Worm (Caenorhabditis elegans) whole organism, young adult: Measurements from ENCODE around the gene cyp-13B2.

ENCODE experiments used
- B0019.2 ChIP-seq: fragments of 200-800 bp; sonication (Bioruptor generic); conservative IDR thresholded peaks from 2 replicates; pipeline ENCODE4 v1.3.6; 2022; ENCODE audit warnings: missing genetic modification reagents, missing genetic modification characterization, missing compliant biosample characterization
- C06A6.2 ChIP-seq: fragments of 200-800 bp; sonication (Bioruptor generic); conservative IDR thresholded peaks from 2 replicates; pipeline ENCODE4 v1.3.6; 2022; ENCODE audit warnings: missing genetic modification characterization, missing compliant biosample characterization
- C17E4.6 ChIP-seq: fragments of 200-800 bp; sonication (Bioruptor generic); IDR thresholded peaks from 2 replicates; pipeline ENCODE4 v1.3.6; 2022; ENCODE audit warnings: missing genetic modification reagents, missing genetic modification characterization, missing compliant biosample characterization
- D2030.7 ChIP-seq: fragments of 200-800 bp; sonication (Bioruptor generic); IDR thresholded peaks from 2 replicates; pipeline ENCODE4 v1.3.6; 2022; ENCODE audit warnings: missing genetic modification reagents, missing genetic modification characterization, missing compliant biosample characterization
- F23B12.7 ChIP-seq: sonication (generic microtip); optimal IDR thresholded peaks from 2 replicates; lab custom pipeline; 2017; ENCODE audit warnings: missing genetic modification characterization, mild to moderate bottlenecking, missing compliant biosample characterization, antibody characterized with exemption, moderate library complexity; ENCODE audit not compliant: insufficient read depth
- F49E8.2 ChIP-seq: sonication (generic microtip); optimal IDR thresholded peaks from 3 replicates; lab custom pipeline; 2017; ENCODE audit warnings: missing genetic modification characterization, mild to moderate bottlenecking, missing compliant biosample characterization, antibody characterized with exemption, moderate library complexity; ENCODE audit not compliant: insufficient read depth
- K12H6.12 ChIP-seq: fragments of 200-800 bp; sonication (Bioruptor generic); optimal IDR thresholded peaks from 2 replicates; lab custom pipeline; 2018; ENCODE audit warnings: mild to moderate bottlenecking, missing genetic modification characterization, missing compliant biosample characterization
- Y53G8AR.9 ChIP-seq: fragments of 200-800 bp; sonication (Bioruptor generic); conservative IDR thresholded peaks from 2 replicates; pipeline ENCODE4 v1.3.6; 2022; ENCODE audit warnings: missing genetic modification reagents, missing genetic modification characterization, missing compliant biosample characterization
- Y95B8A.8 ChIP-seq: fragments of 200-800 bp; sonication (Bioruptor generic); IDR thresholded peaks from 2 replicates; pipeline ENCODE4 v1.3.6; 2022; ENCODE audit warnings: missing genetic modification reagents, missing genetic modification characterization, missing compliant biosample characterization
- ZK185.1 ChIP-seq: sonication (generic microtip); optimal IDR thresholded peaks from 2 replicates; lab custom pipeline; 2016; ENCODE audit warnings: mild to moderate bottlenecking, missing genetic modification characterization, missing compliant biosample characterization; ENCODE audit not compliant: poor library complexity, severe bottlenecking
- akir-1 ChIP-seq: fragments of 200-800 bp; sonication (Bioruptor generic); optimal IDR thresholded peaks from 2 replicates; lab custom pipeline; 2018; ENCODE audit warnings: mild to moderate bottlenecking, missing genetic modification characterization, moderate library complexity, missing compliant biosample characterization
- atf-7 ChIP-seq: sonication (generic microtip); optimal IDR thresholded peaks from 2 replicates; lab custom pipeline; 2017; ENCODE audit warnings: mild to moderate bottlenecking, missing genetic modification characterization, missing compliant biosample characterization
- athp-1 ChIP-seq: sonication (generic microtip); optimal IDR thresholded peaks from 2 replicates; lab custom pipeline; 2017; ENCODE audit warnings: mild to moderate bottlenecking, missing genetic modification characterization, missing compliant biosample characterization
- attf-6 ChIP-seq: fragments of 200-800 bp; sonication (Bioruptor generic); IDR thresholded peaks from 2 replicates; pipeline ENCODE4 v1.3.6; 2022; ENCODE audit warnings: missing genetic modification reagents, missing genetic modification characterization, missing compliant biosample characterization
- bed-1 ChIP-seq: fragments of 200-800 bp; sonication (Bioruptor generic); IDR thresholded peaks from 2 replicates; pipeline ENCODE4 v1.3.6; 2022; ENCODE audit warnings: missing genetic modification reagents, missing genetic modification characterization, missing compliant biosample characterization
- bed-2 ChIP-seq: fragments of 200-800 bp; sonication (Bioruptor generic); IDR thresholded peaks from 2 replicates; pipeline ENCODE4 v1.3.6; 2022; ENCODE audit warnings: missing genetic modification reagents, missing genetic modification characterization, missing compliant biosample characterization
- ceh-100 ChIP-seq: fragments of 200-800 bp; sonication (Bioruptor generic); IDR thresholded peaks from 2 replicates; pipeline ENCODE4 v1.3.6; 2022; ENCODE audit warnings: missing genetic modification reagents, missing genetic modification characterization, missing compliant biosample characterization
- ceh-40 ChIP-seq: fragments of 200-800 bp; sonication (Bioruptor generic); IDR thresholded peaks from 2 replicates; pipeline ENCODE4 v1.3.6; 2022; ENCODE audit warnings: missing genetic modification characterization, missing compliant biosample characterization
- ceh-58 ChIP-seq: fragments of 200-800 bp; sonication (Bioruptor generic); IDR thresholded peaks from 2 replicates; pipeline ENCODE4 v1.3.6; 2022; ENCODE audit warnings: missing genetic modification characterization, missing compliant biosample characterization
- dox-1 ChIP-seq: fragments of 200-800 bp; sonication (Bioruptor generic); IDR thresholded peaks from 2 replicates; pipeline ENCODE4 v1.3.6; 2022; ENCODE audit warnings: missing genetic modification reagents, missing genetic modification characterization, missing compliant biosample characterization
- dpl-1 ChIP-seq: fragments of 150-350 bp; optimal IDR thresholded peaks from 2 replicates; lab custom pipeline; 2014; ENCODE audit warnings: missing biosample characterization, missing genetic modification reagents, missing genetic modification characterization
- egl-18 ChIP-seq: fragments of 200-800 bp; sonication (Bioruptor generic); IDR thresholded peaks from 2 replicates; pipeline ENCODE4 v1.3.6; 2022; ENCODE audit warnings: missing genetic modification reagents, missing genetic modification characterization, missing compliant biosample characterization
- egrh-3 ChIP-seq: fragments of 200-800 bp; sonication (Bioruptor generic); IDR thresholded peaks from 2 replicates; pipeline ENCODE4 v1.3.6; 2022; ENCODE audit warnings: missing genetic modification reagents, missing genetic modification characterization, missing compliant biosample characterization
- gei-17 ChIP-seq: fragments of 200-800 bp; sonication (Bioruptor generic); optimal IDR thresholded peaks from 2 replicates; lab custom pipeline; 2018; ENCODE audit warnings: mild to moderate bottlenecking, missing genetic modification characterization, missing compliant biosample characterization
- hlh-12 ChIP-seq: sonication (generic microtip); optimal IDR thresholded peaks from 2 replicates; lab custom pipeline; 2016; ENCODE audit warnings: missing genetic modification characterization, missing compliant biosample characterization
- lin-40 ChIP-seq: sonication (generic microtip); optimal IDR thresholded peaks from 2 replicates; lab custom pipeline; 2016; ENCODE audit warnings: missing genetic modification characterization, mild to moderate bottlenecking, missing compliant biosample characterization, missing genotype, missing genetic modification reagents
- lir-1 ChIP-seq: fragments of 200-800 bp; sonication (Bioruptor generic); conservative IDR thresholded peaks from 2 replicates; pipeline ENCODE4 v1.3.6; 2022; ENCODE audit warnings: missing genetic modification reagents, missing genetic modification characterization, missing compliant biosample characterization
- lsy-27 ChIP-seq: sonication (generic microtip); optimal IDR thresholded peaks from 2 replicates; lab custom pipeline; 2017; ENCODE audit warnings: missing genetic modification characterization, mild to moderate bottlenecking, missing compliant biosample characterization, antibody characterized with exemption, missing genotype, borderline replicate concordance; ENCODE audit not compliant: insufficient read depth
- mel-28 ChIP-seq: sonication (generic microtip); optimal IDR thresholded peaks from 2 replicates; lab custom pipeline; 2016; ENCODE audit warnings: borderline replicate concordance, mild to moderate bottlenecking, missing genetic modification characterization, missing compliant biosample characterization
- mes-4 ChIP-seq: sonication (generic microtip); optimal IDR thresholded peaks from 2 replicates; lab custom pipeline; 2016; ENCODE audit warnings: missing genotype, missing genetic modification characterization, missing compliant biosample characterization
- nfya-2 ChIP-seq: fragments of 200-800 bp; sonication (Bioruptor generic); IDR thresholded peaks from 2 replicates; pipeline ENCODE4 v1.3.6; 2022; ENCODE audit warnings: missing genetic modification reagents, missing genetic modification characterization, missing compliant biosample characterization
- nhr-120 ChIP-seq: fragments of 200-800 bp; sonication (Bioruptor generic); IDR thresholded peaks from 2 replicates; pipeline ENCODE4 v1.3.6; 2022; ENCODE audit warnings: missing genetic modification characterization, missing compliant biosample characterization
- nhr-90 ChIP-seq: sonication (generic microtip); optimal IDR thresholded peaks from 2 replicates; lab custom pipeline; 2016; ENCODE audit warnings: missing genotype, mild to moderate bottlenecking, missing genetic modification characterization, missing compliant biosample characterization
- rpc-1 ChIP-seq, 2 experiments: fragments of 150-350 bp in 1 of 2; sonication (generic microtip) in 1 of 2; optimal IDR thresholded peaks; 2 replicates each; lab custom pipeline; 2014 to 2018; ENCODE audit warnings: missing biosample characterization in 1 of 2, missing genetic modification characterization in 1 of 2, missing genetic modification reagents in 1 of 2, missing genotype in 1 of 2
- sea-2 ChIP-seq: fragments of 200-800 bp; sonication (Bioruptor generic); IDR thresholded peaks from 2 replicates; pipeline ENCODE4 v1.3.6; 2022; ENCODE audit warnings: missing genetic modification characterization, missing compliant biosample characterization
- ztf-18 ChIP-seq: sonication (generic microtip); optimal IDR thresholded peaks from 2 replicates; lab custom pipeline; 2016; ENCODE audit warnings: missing genotype, mild to moderate bottlenecking, missing genetic modification characterization, missing compliant biosample characterization

Gene cyp-13B2

DNA sequence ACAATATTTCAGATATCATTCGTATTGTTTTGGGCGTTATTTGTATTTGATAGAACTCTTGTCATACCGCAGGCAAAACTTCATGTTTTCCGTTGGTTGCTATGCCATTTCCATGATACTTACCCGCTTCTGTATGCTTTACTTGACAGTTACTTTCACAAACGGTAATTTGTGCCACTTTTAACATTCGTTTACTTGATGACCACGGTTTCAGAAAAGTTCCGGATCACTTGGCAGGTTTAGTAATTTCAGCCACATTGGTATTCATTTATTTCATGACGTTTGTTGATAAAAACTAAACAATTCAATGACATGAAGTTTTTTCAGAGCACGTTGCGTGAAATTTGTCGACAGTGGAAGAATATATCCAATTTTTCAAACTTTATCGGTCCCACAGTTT, 45.9 kb upstream of the cyp-13B2 start (continued):
- TF ChIP-seq ceh-58 (GFP tag; lab: Robert Waterston, UW): no peak
- TF ChIP-seq atf-7: no peak

DNA sequence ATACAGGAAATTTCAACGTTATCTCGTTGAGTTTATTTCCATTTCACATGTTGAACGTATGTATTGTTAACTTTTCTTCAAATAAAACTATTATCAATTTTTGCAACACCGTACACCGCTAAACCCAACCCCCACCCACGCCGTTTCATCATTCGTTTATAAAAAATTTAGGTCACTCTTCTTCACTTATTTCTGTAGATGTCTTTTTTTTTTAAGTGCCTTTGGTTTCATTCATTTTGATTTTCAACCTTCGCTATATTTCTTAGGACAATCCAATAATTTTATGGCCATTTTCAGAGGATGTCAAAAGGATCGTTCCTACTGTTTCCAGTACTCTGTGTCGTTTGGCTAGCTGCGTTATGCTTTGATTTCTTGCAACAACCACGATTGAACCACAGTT, 45.2 kb upstream of the cyp-13B2 start, which contains the start of gene C37E2.3:
TSS of gene C37E2.3 (plus strand) at position 301 of the 400 bp plus-strand sequence.
- TF ChIP-seq hlh-12: no peak
- no peak for TF ChIP-seq ztf-18
- TF ChIP-seq bed-2 (GFP tag; lab: Robert Waterston, UW): no peak
- no peak for TF ChIP-seq lsy-27 (tag; lab: Kevin White, UChicago)
- TF ChIP-seq D2030.7 (GFP tag; lab: Robert Waterston, UW): no peak
- TF ChIP-seq F23B12.7: no peak
- no peak for TF ChIP-seq dpl-1 (GFP tag; lab: Kevin White, UChicago)
- TF ChIP-seq ceh-40 (GFP tag; lab: Robert Waterston, UW): no peak
- TF ChIP-seq mes-4 (tag; lab: Kevin White, UChicago): no peak
- no peak for TF ChIP-seq nhr-120 (GFP tag; lab: Robert Waterston, UW)
- TF ChIP-seq nhr-90 (tag; lab: Kevin White, UChicago): no peak
- no peak for TF ChIP-seq Y53G8AR.9 (GFP tag; lab: Robert Waterston, UW)
- TF ChIP-seq gei-17 (GFP tag; lab: Kevin White, UChicago): no peak
- TF ChIP-seq egrh-3 (GFP tag; lab: Robert Waterston, UW): no peak
- TF ChIP-seq atf-7: no peak
- no peak for TF ChIP-seq attf-6 (GFP tag; lab: Robert Waterston, UW)
- TF ChIP-seq dox-1 (GFP tag; lab: Robert Waterston, UW): no peak
- no peak for TF ChIP-seq C17E4.6 (GFP tag; lab: Robert Waterston, UW)

DNA sequence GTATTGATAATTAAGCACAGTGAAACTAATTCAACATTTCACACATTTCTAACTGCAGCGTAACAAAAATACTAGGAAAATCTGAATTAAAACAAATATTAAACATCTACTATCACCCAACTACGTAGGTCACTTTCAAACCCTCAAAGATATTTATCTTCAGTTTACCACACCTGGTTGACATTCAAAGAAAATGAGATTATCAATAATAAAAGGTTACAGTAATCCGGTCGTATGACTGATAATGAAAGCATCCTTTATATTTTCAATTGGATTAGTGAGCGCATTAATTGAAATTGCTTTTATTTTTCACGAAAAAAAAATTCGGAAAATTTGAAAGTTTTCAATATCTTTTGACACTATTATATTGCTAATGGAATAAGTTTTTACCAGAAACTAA, 42.9 kb upstream of the cyp-13B2 start:
- TF ChIP-seq nfya-2 (GFP tag; lab: Robert Waterston, UW) (no peak), C06A6.2 (no peak), Y95B8A.8 (GFP tag; lab: Robert Waterston, UW) (no peak), lin-40 (no peak), ZK185.1 (tag; lab: Kevin White, UChicago) (no peak), lir-1 (GFP tag; lab: Robert Waterston, UW) (no peak), athp-1 (tag; lab: Kevin White, UChicago) (no peak), ceh-100 (GFP tag; lab: Robert Waterston, UW) (no peak), akir-1 (GFP tag; lab: Kevin White, UChicago) (no peak), K12H6.12 (tag; lab: Kevin White, UChicago) (no peak), D2030.7 (GFP tag; lab: Robert Waterston, UW) (no peak), B0019.2 (no peak), egrh-3 (GFP tag; lab: Robert Waterston, UW) (no peak), sea-2 (no peak), gei-17 (GFP tag; lab: Kevin White, UChicago) (no peak), rpc-1 (optimal IDR thresholded peaks at IDR 0.05; lab: Kevin White, UChicago) (no peak), rpc-1 (tag; optimal IDR thresholded peaks at IDR 0.05; lab: Kevin White, UChicago) (no peak), egl-18 (no peak), F49E8.2 (no peak), bed-1 (GFP tag; lab: Robert Waterston, UW) (no peak), mel-28 (tag; lab: Kevin White, UChicago) (no peak)
- TF ChIP-seq, all 124 proteins: peak for 0
